Comparison of ENCODE assay signal across 3 worm cellular contexts in the genomic region with DNA sequence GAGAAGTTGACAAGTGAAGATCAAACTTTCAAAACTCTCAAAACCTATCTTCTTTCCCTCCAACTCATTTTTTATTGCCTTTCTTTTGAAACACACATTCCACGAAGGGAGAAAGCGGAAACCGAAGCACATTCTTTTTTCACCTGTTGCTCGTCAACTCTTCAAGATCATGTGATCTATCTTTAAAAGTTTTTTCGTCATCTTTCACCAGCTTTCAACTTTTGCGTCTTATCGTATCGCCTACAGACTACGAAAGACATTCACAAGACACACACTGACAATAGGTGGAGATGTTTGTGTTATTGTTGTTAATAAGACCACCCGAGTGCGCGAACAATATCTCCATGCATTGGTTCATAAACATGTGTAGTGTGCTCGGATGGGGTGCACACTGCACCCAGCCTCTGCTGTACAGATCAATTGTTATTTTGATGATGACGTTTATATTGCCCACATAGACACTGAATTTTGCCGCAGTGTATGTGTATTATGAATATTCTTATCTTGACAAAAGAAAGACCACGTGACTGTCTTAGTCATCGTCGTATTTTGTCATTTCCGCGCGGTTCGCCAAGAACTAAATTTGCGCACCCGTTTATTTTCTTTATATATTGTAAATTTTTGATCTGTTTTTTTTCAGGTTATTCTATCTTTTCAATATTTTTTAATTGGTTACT.
TF ChIP-seq lines count a peak whose summit lies in the region.

No protein-coding gene starts in this region.

TF ChIP-seq in whole organism, L1 larva, 84 proteins besides CTCF, POLR2A, EP300 and RAD21 (continued from another document):
- TF ChIP-seq dpl-1 (GFP tag; optimal IDR thresholded peaks at IDR 0.05; lab: Kevin White, UChicago) = no peak
- TF ChIP-seq ces-1 (GFP tag; optimal IDR thresholded peaks at IDR 0.05; lab: Kevin White, UChicago) = no peak
- TF ChIP-seq mep-1 (tag; optimal IDR thresholded peaks at IDR 0.05; lab: Kevin White, UChicago) = peak; percentile 4
- peak; percentile 70 for TF ChIP-seq elt-2 (tag; optimal IDR thresholded peaks at IDR 0.05; lab: Kevin White, UChicago)
- TF ChIP-seq swsn-7 (tag; optimal IDR thresholded peaks at IDR 0.05; lab: Kevin White, UChicago) = peak; percentile 32
- TF ChIP-seq irx-1 (tag; optimal IDR thresholded peaks at IDR 0.05; lab: Kevin White, UChicago) = peak; percentile 16
- TF ChIP-seq tbx-2 (tag; optimal IDR thresholded peaks at IDR 0.05; lab: Kevin White, UChicago) = peak; percentile 38
- no peak for TF ChIP-seq zip-4 (GFP tag; optimal IDR thresholded peaks at IDR 0.05; lab: Kevin White, UChicago)
- peak; percentile 59 for TF ChIP-seq nhr-85 (tag; lab: Kevin White, UChicago)
- TF ChIP-seq zag-1 (tag; optimal IDR thresholded peaks at IDR 0.05; lab: Kevin White, UChicago) = no peak
- TF ChIP-seq tlp-1 (tag; optimal IDR thresholded peaks at IDR 0.05; lab: Kevin White, UChicago) = no peak
- peak; percentile 87 for TF ChIP-seq rnt-1 (tag; optimal IDR thresholded peaks at IDR 0.05; lab: Kevin White, UChicago)
- TF ChIP-seq snu-23 (GFP tag; optimal IDR thresholded peaks at IDR 0.05; lab: Kevin White, UChicago) = peak; percentile 47
- TF ChIP-seq pag-3 (tag; optimal IDR thresholded peaks at IDR 0.05; lab: Kevin White, UChicago; ENCODE audit: borderline replicate concordance, insufficient read depth) = no peak
- TF ChIP-seq nhr-20 (tag; optimal IDR thresholded peaks at IDR 0.05; lab: Kevin White, UChicago) = peak; percentile 58
- TF ChIP-seq lir-3 (tag; optimal IDR thresholded peaks at IDR 0.05; lab: Kevin White, UChicago; ENCODE audit: poor library complexity) = peak; percentile 20
- peak; percentile 80 for TF ChIP-seq lin-14 (GFP tag; optimal IDR thresholded peaks at IDR 0.05; lab: Kevin White, UChicago)
- TF ChIP-seq nhr-19 (GFP tag; conservative IDR thresholded peaks at IDR 0.05; lab: Robert Waterston, UW) = peak; percentile 76
TF ChIP-seq in whole organism, L1 larva: peak in this region for 23.

TF ChIP-seq in whole organism, L2 larva, 48 proteins besides CTCF, POLR2A, EP300 and RAD21 (continued from another document):
- TF ChIP-seq sma-9 (GFP tag; optimal IDR thresholded peaks at IDR 0.05; lab: Kevin White, UChicago) (peak; percentile 81), sma-9 (tag; optimal IDR thresholded peaks at IDR 0.05; lab: Kevin White, UChicago) (no peak), ztf-4 (tag; optimal IDR thresholded peaks at IDR 0.05; lab: Kevin White, UChicago) (peak; percentile 48), sma-3 (GFP tag; optimal IDR thresholded peaks at IDR 0.05; lab: Kevin White, UChicago) (peak; percentile 33)
TF ChIP-seq in whole organism, L2 larva: peak in this region for 9.

TF ChIP-seq in whole organism, L4 larva, 104 proteins besides CTCF, POLR2A, EP300 and RAD21 (continued from another document):
- TF ChIP-seq mep-1 (tag; optimal IDR thresholded peaks at IDR 0.05; lab: Kevin White, UChicago) (peak; percentile 0), unc-62 (GFP tag; optimal IDR thresholded peaks at IDR 0.05 in 1 of 2; lab: Kevin White, UChicago) (peak in 1 of 2 experiments; percentile 42), unc-62 (tag; optimal IDR thresholded peaks at IDR 0.05; lab: Kevin White, UChicago) (no peak), dve-1 (tag; optimal IDR thresholded peaks at IDR 0.05; lab: Kevin White, UChicago; ENCODE audit: insufficient read depth) (peak; percentile 54), nhr-76 (tag; optimal IDR thresholded peaks at IDR 0.05; lab: Kevin White, UChicago) (no peak), nhr-28 (tag; optimal IDR thresholded peaks at IDR 0.05; lab: Kevin White, UChicago) (peak; percentile 98), hif-1 (tag; optimal IDR thresholded peaks at IDR 0.05; lab: Kevin White, UChicago) (peak in 1 of 2 experiments; percentile 34), dmd-6 (GFP tag; IDR thresholded peaks at IDR 0.05; lab: Robert Waterston, UW) (peak; percentile 81), hmg-1.1 (GFP tag; IDR thresholded peaks at IDR 0.05; lab: Robert Waterston, UW) (peak; percentile 34; the same call in 1 of the 2 replicates), nhr-25 (tag; optimal IDR thresholded peaks at IDR 0.05; lab: Kevin White, UChicago; ENCODE audit: borderline replicate concordance, insufficient read depth) (no peak), daf-19 (GFP tag; conservative IDR thresholded peaks at IDR 0.05; lab: Robert Waterston, UW) (no peak)
